Fruit fly (Drosophila melanogaster): ENCODE data around the gene CG14414.

Gene CG14414

dm6 chrX:14612302-14612701, 31.9 kb downstream of the CG14414 start (continued):
- TF ChIP-seq CG6254 (GFP tag; optimal IDR thresholded peaks at IDR 0.05): peak; percentile 87
- peak; percentile 17 for TF ChIP-seq CG10274 (GFP tag; optimal IDR thresholded peaks at IDR 0.05)
- peak; percentile 92 for TF ChIP-seq dmrt99B (tag; optimal IDR thresholded peaks at IDR 0.05)
- TF ChIP-seq CG6272 (GFP tag; IDR thresholded peaks at IDR 0.05): peak; percentile 78
- TF ChIP-seq CG15073 (GFP tag; optimal IDR thresholded peaks at IDR 0.05): no peak
- TF ChIP-seq lilli (GFP tag; optimal IDR thresholded peaks at IDR 0.05): peak; percentile 31
- no peak for TF ChIP-seq shn (GFP tag; optimal IDR thresholded peaks at IDR 0.05)
- TF ChIP-seq D19B (GFP tag; optimal IDR thresholded peaks at IDR 0.05): no peak
- TF ChIP-seq Bteb2 (GFP tag; optimal IDR thresholded peaks at IDR 0.05): no peak
- TF ChIP-seq hkb (optimal IDR thresholded peaks at IDR 0.05): no peak
- peak; percentile 88 for TF ChIP-seq hkb (GFP tag; IDR thresholded peaks at IDR 0.05)
- no peak for TF ChIP-seq Side (GFP tag; optimal IDR thresholded peaks at IDR 0.05)
- TF ChIP-seq CG3847 (GFP tag; IDR thresholded peaks at IDR 0.05): peak; percentile 48
- no peak for TF ChIP-seq pzg (GFP tag; optimal IDR thresholded peaks at IDR 0.05)
- no peak for TF ChIP-seq cas (GFP tag; IDR thresholded peaks at IDR 0.05)
- TF ChIP-seq row (GFP tag; IDR thresholded peaks at IDR 0.05): peak; percentile 75
- peak; percentile 76 for TF ChIP-seq kah (GFP tag; optimal IDR thresholded peaks at IDR 0.05)
- TF ChIP-seq ind (GFP tag; optimal IDR thresholded peaks at IDR 0.05): peak; percentile 68
- TF ChIP-seq az2 (GFP tag; optimal IDR thresholded peaks at IDR 0.05): peak; percentile 78
- no peak for TF ChIP-seq tup (GFP tag; optimal IDR thresholded peaks at IDR 0.05)
- no peak for TF ChIP-seq CG42726 (GFP tag; IDR thresholded peaks at IDR 0.05; ENCODE audit: partially characterized antibody)
- TF ChIP-seq CG30403 (GFP tag; optimal IDR thresholded peaks at IDR 0.05): peak; percentile 72
- TF ChIP-seq CG10209 (GFP tag; optimal IDR thresholded peaks at IDR 0.05): peak; percentile 74
- peak; percentile 85 for TF ChIP-seq Oli (tag; optimal IDR thresholded peaks at IDR 0.05)
- peak; percentile 83 for TF ChIP-seq lab (GFP tag; optimal IDR thresholded peaks at IDR 0.05)
- no peak for TF ChIP-seq sr (GFP tag; IDR thresholded peaks at IDR 0.05)
- TF ChIP-seq CG10431 (GFP tag; optimal IDR thresholded peaks at IDR 0.05): peak; percentile 53
- no peak for TF ChIP-seq Dip2 (GFP tag; IDR thresholded peaks at IDR 0.05)
- no peak for TF ChIP-seq h (optimal IDR thresholded peaks at IDR 0.05)
- peak; percentile 80 for TF ChIP-seq CG2875 (GFP tag; optimal IDR thresholded peaks at IDR 0.05)
- peak; percentile 72 to 91 for TF ChIP-seq bsh (GFP tag; optimal IDR thresholded peaks at IDR 0.05)
- peak; percentile 59 for TF ChIP-seq CG9437 (GFP tag; optimal IDR thresholded peaks at IDR 0.05)
- TF ChIP-seq Nf-YB (GFP tag; optimal IDR thresholded peaks at IDR 0.05): peak; percentile 45
- TF ChIP-seq CG7839 (tag; optimal IDR thresholded peaks at IDR 0.05): peak; percentile 88
- no peak for TF ChIP-seq CG3838 (GFP tag; optimal IDR thresholded peaks at IDR 0.05)
- peak; percentile 11 for TF ChIP-seq sd (tag; optimal IDR thresholded peaks at IDR 0.05)
- TF ChIP-seq grau (tag; optimal IDR thresholded peaks at IDR 0.05): peak; percentile 77
- TF ChIP-seq CG9609 (GFP tag; optimal IDR thresholded peaks at IDR 0.05): no peak
- TF ChIP-seq fd96Cb (tag; optimal IDR thresholded peaks at IDR 0.05): peak; percentile 87
- TF ChIP-seq CG30431 (GFP tag; optimal IDR thresholded peaks at IDR 0.05): peak; percentile 66
- TF ChIP-seq HLHmδ (GFP tag; optimal IDR thresholded peaks at IDR 0.05): no peak
- TF ChIP-seq CG32772 (GFP tag; IDR thresholded peaks at IDR 0.05): peak; percentile 82
- TF ChIP-seq CG17612 (GFP tag; IDR thresholded peaks at IDR 0.05): peak; percentile 48; the same call in 1 of the 2 replicates
- TF ChIP-seq CG10321 (GFP tag; IDR thresholded peaks at IDR 0.05): no peak
- TF ChIP-seq Dll (GFP tag; IDR thresholded peaks at IDR 0.05; ENCODE audit: partially characterized antibody): no peak
- no peak for TF ChIP-seq CG4854 (GFP tag; optimal IDR thresholded peaks at IDR 0.05)
- no peak for TF ChIP-seq mirr (GFP tag; optimal IDR thresholded peaks at IDR 0.05)
- peak; percentile 79 for TF ChIP-seq nerfin-1 (tag; optimal IDR thresholded peaks at IDR 0.05)
- TF ChIP-seq CG11723 (GFP tag; optimal IDR thresholded peaks at IDR 0.05): peak; percentile 59
- TF ChIP-seq HLH54F (GFP tag; optimal IDR thresholded peaks at IDR 0.05): no peak
- TF ChIP-seq CG11695 (GFP tag; IDR thresholded peaks at IDR 0.05): peak; percentile 81
- TF ChIP-seq CG1233 (GFP tag; optimal IDR thresholded peaks at IDR 0.05): peak; percentile 35

Measured in whole organism, embryonic.